Fruit fly (Drosophila melanogaster): ENCODE data around the gene RpS14b.
A peak's percentile ranks its signal among the peaks of the same experiment; 100 is the strongest.

The RpS14b gene

dm6 chrX:7908239-7909068, 26.2 kb upstream of the RpS14b start, which contains the start of the genes dpr14 and spidey (continued):
- peak; percentile 50 for TF ChIP-seq BEAF-32 (GFP tag; optimal IDR thresholded peaks at IDR 0.05)
- TF ChIP-seq CG6854 (GFP tag; optimal IDR thresholded peaks at IDR 0.05), result peak; percentile 87
- no peak for TF ChIP-seq hb (GFP tag; IDR thresholded peaks at IDR 0.05; ENCODE audit: partially characterized antibody)
- TF ChIP-seq zen2 (GFP tag; IDR thresholded peaks at IDR 0.05; ENCODE audit: partially characterized antibody), result no peak
- peak; percentile 33 for TF ChIP-seq trh (GFP tag; optimal IDR thresholded peaks at IDR 0.05)
- peak; percentile 77 for TF ChIP-seq ERR (GFP tag; optimal IDR thresholded peaks at IDR 0.05)
- TF ChIP-seq CG4707 (GFP tag; optimal IDR thresholded peaks at IDR 0.05), result peak; percentile 62
- peak; percentile 44 to 92 for TF ChIP-seq bsh (GFP tag; optimal IDR thresholded peaks at IDR 0.05)
- peak; percentile 66 for TF ChIP-seq CG17802 (tag; optimal IDR thresholded peaks at IDR 0.05)
- peak; percentile 95 for TF ChIP-seq CG34376 (GFP tag; optimal IDR thresholded peaks at IDR 0.05)
- peak; percentile 56 for TF ChIP-seq luna (GFP tag; optimal IDR thresholded peaks at IDR 0.05)
- peak; percentile 88 for TF ChIP-seq al (GFP tag; IDR thresholded peaks at IDR 0.05)
- 0 out of 2 replicates have a peak, but pooled peaks have one; percentile 23 for TF ChIP-seq nerfin-2 (GFP tag; IDR thresholded peaks at IDR 0.05; ENCODE audit: partially characterized antibody)
- TF ChIP-seq CG31388 (GFP tag; optimal IDR thresholded peaks at IDR 0.05), result peak; percentile 48
- peak; percentile 46; the same call in 1 of the 2 replicates for TF ChIP-seq CG43689 (GFP tag; IDR thresholded peaks at IDR 0.05)
- peak; percentile 86 for TF ChIP-seq Fer2 (tag; optimal IDR thresholded peaks at IDR 0.05)
- peak; percentile 81 for TF ChIP-seq trem (tag; optimal IDR thresholded peaks at IDR 0.05)
- no peak for TF ChIP-seq z (GFP tag; IDR thresholded peaks at IDR 0.05)
- TF ChIP-seq sob (GFP tag; IDR thresholded peaks at IDR 0.05), result peak; percentile 92
- peak; percentile 84 for TF ChIP-seq odd (GFP tag; optimal IDR thresholded peaks at IDR 0.05)
- TF ChIP-seq pho (GFP tag; optimal IDR thresholded peaks at IDR 0.05), result peak; percentile 86
- peak; percentile 82 for TF ChIP-seq zfh2 (GFP tag; optimal IDR thresholded peaks at IDR 0.05)
- peak; percentile 28; the same call in 1 of the 2 replicates for TF ChIP-seq Bgb (GFP tag; IDR thresholded peaks at IDR 0.05; ENCODE audit: partially characterized antibody)
- peak; percentile 72 for TF ChIP-seq MTF-1 (GFP tag; optimal IDR thresholded peaks at IDR 0.05; ENCODE audit: borderline replicate concordance)
- TF ChIP-seq CG30431 (GFP tag; optimal IDR thresholded peaks at IDR 0.05), result peak; percentile 82
- TF ChIP-seq ftz-f1 (GFP tag; optimal IDR thresholded peaks at IDR 0.05), result peak; percentile 28
- TF ChIP-seq Bteb2 (GFP tag; optimal IDR thresholded peaks at IDR 0.05), result peak; percentile 62
- peak; percentile 84 for TF ChIP-seq Max (GFP tag; optimal IDR thresholded peaks at IDR 0.05)
- TF ChIP-seq dmrt99B (tag; optimal IDR thresholded peaks at IDR 0.05), result peak; percentile 94
- TF ChIP-seq Opbp (GFP tag; IDR thresholded peaks at IDR 0.05; ENCODE audit: partially characterized antibody), result 0 out of 3 replicates have a peak, but pooled peaks have one; percentile 7
- TF ChIP-seq B-H1 (GFP tag; IDR thresholded peaks at IDR 0.05), result peak; percentile 85
- peak; percentile 88 for TF ChIP-seq mam (GFP tag; optimal IDR thresholded peaks at IDR 0.05)
- peak; percentile 83 for TF ChIP-seq NC2β (GFP tag; optimal IDR thresholded peaks at IDR 0.05)
- TF ChIP-seq NfI (GFP tag; optimal IDR thresholded peaks at IDR 0.05), result peak; percentile 91
- TF ChIP-seq Spps (tag; optimal IDR thresholded peaks at IDR 0.05), result peak; percentile 80
- peak; percentile 84 for TF ChIP-seq CG9609 (GFP tag; optimal IDR thresholded peaks at IDR 0.05)
- TF ChIP-seq dimm (GFP tag; IDR thresholded peaks at IDR 0.05), result peak; percentile 70; the same call in 1 of the 2 replicates
- peak; percentile 69 for TF ChIP-seq CG4404 (GFP tag; IDR thresholded peaks at IDR 0.05)
- peak; percentile 76 for TF ChIP-seq CG9437 (GFP tag; optimal IDR thresholded peaks at IDR 0.05)
- no peak for TF ChIP-seq Sin3A (optimal IDR thresholded peaks at IDR 0.05)
- TF ChIP-seq CG17328 (GFP tag; IDR thresholded peaks at IDR 0.05), result peak; percentile 85
- peak; percentile 91 for TF ChIP-seq E2f1 (GFP tag; IDR thresholded peaks at IDR 0.05)
- TF ChIP-seq CG11247 (GFP tag; IDR thresholded peaks at IDR 0.05), result peak; percentile 86
- TF ChIP-seq CG5245 (GFP tag; optimal IDR thresholded peaks at IDR 0.05), result peak; percentile 74
- TF ChIP-seq CG4328 (GFP tag; optimal IDR thresholded peaks at IDR 0.05), result peak; percentile 87
- TF ChIP-seq kay (GFP tag; optimal IDR thresholded peaks at IDR 0.05), result peak; percentile 71
- peak; percentile 9 for TF ChIP-seq CG15479 (GFP tag; optimal IDR thresholded peaks at IDR 0.05)
- peak; percentile 74 for TF ChIP-seq CG3407 (GFP tag; optimal IDR thresholded peaks at IDR 0.05)
